Worm (Caenorhabditis elegans): ENCODE data around the gene myrf-2.

ce11 chrX:10141963-10142431 lies 52.2 kb downstream of the myrf-2 start, which contains the start of gene oac-14:
- TF ChIP-seq nhr-25 (tag; optimal IDR thresholded peaks at IDR 0.05) = no peak
- no peak for TF ChIP-seq ztf-4 (tag; optimal IDR thresholded peaks at IDR 0.05)

All from whole organism, L3 larva.